Fruit fly (Drosophila melanogaster) whole organism, embryonic: ENCODE results near the gene mRpL24.

Source experiments
- CG10267 ChIP-seq: fragments of 200-800 bp; sonication (Bioruptor generic); optimal IDR thresholded peaks from 2 replicates; lab custom pipeline; 2018; ENCODE audit warnings: missing biosample characterization, mild to moderate bottlenecking, missing genetic modification characterization, moderate library complexity
- CG11093 ChIP-seq: fragments of 200-800 bp; sonication (Bioruptor generic); IDR thresholded peaks from 3 replicates; pipeline ENCODE4 v1.3.6; 2022; ENCODE audit warnings: missing biosample characterization, missing genetic modification characterization
- CG11504 ChIP-seq: fragments of 200-800 bp; sonication (Bioruptor generic); optimal IDR thresholded peaks from 3 replicates; lab custom pipeline; 2019; ENCODE audit warnings: missing biosample characterization, mild to moderate bottlenecking, missing genetic modification characterization, moderate library complexity
- CG14710 ChIP-seq: fragments of 200-800 bp; sonication (Bioruptor generic); optimal IDR thresholded peaks from 3 replicates; lab custom pipeline; 2019; ENCODE audit warnings: missing biosample characterization, mild to moderate bottlenecking, missing genetic modification characterization, moderate library complexity
- CG17568 ChIP-seq: fragments of 200-800 bp; sonication (Bioruptor generic); optimal IDR thresholded peaks from 2 replicates; lab custom pipeline; 2018; ENCODE audit warnings: missing biosample characterization, mild to moderate bottlenecking, missing genetic modification characterization, moderate library complexity
- CG17802 ChIP-seq: fragments of 200-800 bp; sonication (Bioruptor generic); optimal IDR thresholded peaks from 2 replicates; lab custom pipeline; 2018; ENCODE audit warnings: missing biosample characterization, mild to moderate bottlenecking, missing genetic modification characterization, moderate library complexity
- CG18619 ChIP-seq: fragments of 200-800 bp; sonication (Bioruptor generic); optimal IDR thresholded peaks from 3 replicates; lab custom pipeline; 2017; ENCODE audit warnings: missing biosample characterization, mild to moderate bottlenecking, missing genetic modification characterization
- CG2202 ChIP-seq: fragments of 200-800 bp; sonication (Bioruptor generic); optimal IDR thresholded peaks from 2 replicates; lab custom pipeline; 2018; ENCODE audit warnings: missing biosample characterization, mild to moderate bottlenecking, missing genetic modification characterization
- CG30431 ChIP-seq: fragments of 200-800 bp; sonication (Bioruptor generic); optimal IDR thresholded peaks from 2 replicates; lab custom pipeline; 2017; ENCODE audit warnings: missing biosample characterization, missing genetic modification characterization
- CG31441 ChIP-seq: fragments of 200-800 bp; sonication (Bioruptor generic); IDR thresholded peaks from 2 replicates; pipeline ENCODE4 v1.3.6; 2022; ENCODE audit warnings: missing biosample characterization, missing genetic modification characterization
- CG4730 ChIP-seq: fragments of 200-800 bp; sonication (Bioruptor generic); IDR thresholded peaks from 2 replicates; pipeline ENCODE4 v1.3.6; 2022; ENCODE audit warnings: missing biosample characterization, missing genetic modification characterization
- CG6765 ChIP-seq: fragments of 200-800 bp; sonication (Bioruptor generic); optimal IDR thresholded peaks from 3 replicates; lab custom pipeline; 2017; ENCODE audit warnings: missing biosample characterization, mild to moderate bottlenecking, missing genetic modification characterization
- CG8281 ChIP-seq: fragments of 200-800 bp; sonication (Bioruptor generic); optimal IDR thresholded peaks from 2 replicates; lab custom pipeline; 2018; ENCODE audit warnings: missing biosample characterization, mild to moderate bottlenecking, missing genetic modification characterization, moderate library complexity
- CG8944 ChIP-seq: fragments of 200-800 bp; sonication (Bioruptor generic); optimal IDR thresholded peaks from 3 replicates; lab custom pipeline; 2016; ENCODE audit warnings: missing biosample characterization, missing genetic modification characterization
- CG9797 ChIP-seq: fragments of 200-800 bp; sonication (Bioruptor generic); optimal IDR thresholded peaks from 3 replicates; lab custom pipeline; 2018; ENCODE audit warnings: missing biosample characterization, mild to moderate bottlenecking, missing genetic modification characterization
- CG9932 ChIP-seq: fragments of 200-800 bp; sonication (Bioruptor generic); IDR thresholded peaks from 2 replicates; pipeline ENCODE4 v1.3.6; 2022; ENCODE audit warnings: missing biosample characterization, missing genetic modification characterization
- Chrac-16 ChIP-seq: fragments of 200-800 bp; sonication (Bioruptor generic); optimal IDR thresholded peaks from 3 replicates; lab custom pipeline; 2016; ENCODE audit warnings: missing biosample characterization, missing genetic modification characterization
- Deaf1 ChIP-seq: fragments of 200-800 bp; optimal IDR thresholded peaks from 3 replicates; lab custom pipeline; 2019; ENCODE audit warnings: missing biosample characterization, mild to moderate bottlenecking, missing genetic modification characterization, moderate library complexity
- Ets65A ChIP-seq: fragments of 200-800 bp; sonication (Bioruptor generic); peaks from one replicate; lab custom pipeline; 2016; ENCODE audit warnings: missing biosample characterization, missing genetic modification characterization
- Gug ChIP-seq: fragments of 200-800 bp; sonication (Bioruptor generic); IDR thresholded peaks from 4 replicates; pipeline ENCODE4 v1.3.6; 2022; ENCODE audit warnings: missing biosample characterization, missing genetic modification characterization
- Hey ChIP-seq: fragments of 200-800 bp; sonication (Bioruptor generic); optimal IDR thresholded peaks from 3 replicates; lab custom pipeline; 2018; ENCODE audit warnings: missing biosample characterization, mild to moderate bottlenecking, missing genetic modification characterization
- Lhr ChIP-seq: fragments of 200-800 bp; sonication (Bioruptor generic); optimal IDR thresholded peaks from 3 replicates; lab custom pipeline; 2017; ENCODE audit warnings: mild to moderate bottlenecking, missing biosample characterization, missing genetic modification reagents, missing genetic modification characterization
- Lim3 ChIP-seq: fragments of 200-800 bp; sonication (Bioruptor generic); IDR thresholded peaks from 2 replicates; pipeline ENCODE4 v1.3.6; 2022; ENCODE audit warnings: missing biosample characterization, missing genetic modification characterization
- Lpt ChIP-seq: fragments of >200 bp; optimal IDR thresholded peaks from 2 replicates; lab custom pipeline; 2018; ENCODE audit warnings: missing biosample characterization, missing genetic modification characterization
- MBD-R2 ChIP-seq: fragments of 200-800 bp; sonication (Bioruptor generic); IDR thresholded peaks from 2 replicates; pipeline ENCODE4 v1.3.6; 2022; ENCODE audit warnings: missing biosample characterization, missing genetic modification characterization
- MESR4 ChIP-seq: fragments of 200-800 bp; sonication (Bioruptor generic); optimal IDR thresholded peaks from 2 replicates; lab custom pipeline; 2018; ENCODE audit warnings: missing biosample characterization, mild to moderate bottlenecking, missing genetic modification characterization, moderate library complexity
- Sry-β ChIP-seq: fragments of 200-800 bp; sonication (Bioruptor generic); optimal IDR thresholded peaks from 2 replicates; lab custom pipeline; 2018; ENCODE audit warnings: missing biosample characterization, mild to moderate bottlenecking, missing genetic modification characterization, moderate library complexity
- Vsx1 ChIP-seq: fragments of 200-800 bp; sonication (Bioruptor generic); optimal IDR thresholded peaks from 2 replicates; lab custom pipeline; 2017; ENCODE audit warnings: missing biosample characterization, mild to moderate bottlenecking, missing genetic modification characterization, missing genetic modification reagents
- Xbp1 ChIP-seq: fragments of 200-800 bp; sonication (Bioruptor generic); optimal IDR thresholded peaks from 3 replicates; lab custom pipeline; 2016; ENCODE audit warnings: missing biosample characterization, mild to moderate bottlenecking, missing genetic modification characterization
- YL-1 ChIP-seq: fragments of 200-800 bp; sonication (Bioruptor generic); optimal IDR thresholded peaks from 3 replicates; lab custom pipeline; 2017; ENCODE audit warnings: missing biosample characterization, mild to moderate bottlenecking, missing genetic modification characterization
- abd-A ChIP-seq: fragments of 200-800 bp; sonication (Bioruptor generic); optimal IDR thresholded peaks from 3 replicates; lab custom pipeline; 2019; ENCODE audit warnings: missing biosample characterization, mild to moderate bottlenecking, missing genetic modification characterization, moderate library complexity
- cad ChIP-seq: fragments of >200 bp; optimal IDR thresholded peaks from 2 replicates; lab custom pipeline; 2017; ENCODE audit warnings: missing biosample characterization, missing genetic modification characterization
- caup ChIP-seq: fragments of 200-800 bp; sonication (Bioruptor generic); optimal IDR thresholded peaks from 3 replicates; lab custom pipeline; 2017; ENCODE audit warnings: missing biosample characterization, mild to moderate bottlenecking, missing genetic modification characterization, moderate library complexity; ENCODE audit not compliant: severe bottlenecking
- crol ChIP-seq: fragments of 200-800 bp; sonication (Bioruptor generic); IDR thresholded peaks from 2 replicates; pipeline ENCODE4 v1.3.6; 2022; ENCODE audit warnings: missing biosample characterization, missing genetic modification characterization
- dan ChIP-seq: fragments of 200-800 bp; sonication (Bioruptor generic); IDR thresholded peaks from 2 replicates; pipeline ENCODE4 v1.3.6; 2022; ENCODE audit warnings: missing biosample characterization, missing genetic modification characterization
- dpn ChIP-seq, 2 experiments: fragments of 200-800 bp; sonication (Bioruptor generic); optimal IDR thresholded peaks; 3 replicates each; lab custom pipeline; 2016; ENCODE audit warnings: missing biosample characterization in 2 of 2, missing genetic modification characterization in 2 of 2
- eyg ChIP-seq: fragments of 200-800 bp; sonication (Bioruptor generic); optimal IDR thresholded peaks from 3 replicates; lab custom pipeline; 2016; ENCODE audit warnings: missing biosample characterization, missing genetic modification characterization
- grn ChIP-seq: fragments of 200-800 bp; sonication (Bioruptor generic); optimal IDR thresholded peaks from 3 replicates; lab custom pipeline; 2017; ENCODE audit warnings: missing biosample characterization, missing genetic modification characterization
- gsb-n ChIP-seq: fragments of 200-800 bp; sonication (Bioruptor generic); optimal IDR thresholded peaks from 3 replicates; lab custom pipeline; 2018; ENCODE audit warnings: missing biosample characterization, mild to moderate bottlenecking, missing genetic modification characterization
- hb ChIP-seq: fragments of 200-800 bp; sonication (Bioruptor generic); IDR thresholded peaks from 3 replicates; pipeline ENCODE4 v1.3.6; 2022; ENCODE audit warnings: missing biosample characterization, missing genetic modification characterization; ENCODE audit not compliant: partially characterized antibody
- nau ChIP-seq: fragments of 200-800 bp; sonication (Bioruptor generic); optimal IDR thresholded peaks from 3 replicates; lab custom pipeline; 2017; ENCODE audit warnings: missing biosample characterization, mild to moderate bottlenecking, missing genetic modification characterization, missing genetic modification reagents
- nerfin-1 ChIP-seq: fragments of 200-800 bp; sonication (Bioruptor generic); optimal IDR thresholded peaks from 3 replicates; lab custom pipeline; 2019; ENCODE audit warnings: missing biosample characterization, mild to moderate bottlenecking, missing genetic modification characterization, moderate library complexity
- pum ChIP-seq: fragments of 200-800 bp; sonication (Bioruptor generic); optimal IDR thresholded peaks from 2 replicates; lab custom pipeline; 2016; ENCODE audit warnings: missing biosample characterization, missing genetic modification characterization
- rib ChIP-seq: fragments of 200-800 bp; sonication (Bioruptor generic); IDR thresholded peaks from 2 replicates; pipeline ENCODE4 v1.3.6; 2022; ENCODE audit warnings: missing biosample characterization, missing genetic modification characterization
- scrt ChIP-seq: fragments of 200-800 bp; sonication (Bioruptor generic); optimal IDR thresholded peaks from 2 replicates; lab custom pipeline; 2018; ENCODE audit warnings: missing biosample characterization, mild to moderate bottlenecking, missing genetic modification characterization, moderate library complexity
- sd ChIP-seq: fragments of 200-800 bp; sonication (Bioruptor generic); optimal IDR thresholded peaks from 3 replicates; lab custom pipeline; 2018; ENCODE audit warnings: missing biosample characterization, mild to moderate bottlenecking, missing genetic modification characterization, moderate library complexity
- seq ChIP-seq: fragments of 200-800 bp; sonication (Bioruptor generic); IDR thresholded peaks from 2 replicates; pipeline ENCODE4 v1.3.6; 2022; ENCODE audit warnings: missing biosample characterization, missing genetic modification characterization
- stc ChIP-seq: fragments of 200-800 bp; sonication (Bioruptor generic); IDR thresholded peaks from 2 replicates; pipeline ENCODE4 v1.3.6; 2022; ENCODE audit warnings: missing biosample characterization, missing genetic modification characterization
- ttk ChIP-seq: fragments of 200-800 bp; sonication (Bioruptor generic); IDR thresholded peaks from 2 replicates; pipeline ENCODE4 v2.1.2; 2022; ENCODE audit warnings: missing biosample characterization, missing genetic modification characterization
- zf30C ChIP-seq: fragments of 200-800 bp; sonication (Bioruptor generic); optimal IDR thresholded peaks from 3 replicates; lab custom pipeline; 2018; ENCODE audit warnings: missing biosample characterization, mild to moderate bottlenecking, missing genetic modification characterization

mRpL24 gene

dm6 chr2L:4981278-4981966, 36.3 kb upstream of the mRpL24 start, which contains the start of the genes CG8892 and CG34126 (continued):
- TF ChIP-seq CG8944 (GFP tag; lab: Kevin White, UChicago) (peak; percentile 96), nerfin-1 (tag; lab: Kevin White, UChicago) (peak; percentile 97), CG4730 (GFP tag; lab: Robert Waterston, UW) (peak; percentile 95), CG17568 (no peak), Lpt (GFP tag; lab: Kevin White, UChicago) (no peak), Gug (peak; percentile 99), hb (GFP tag; lab: Robert Waterston, UW) (no peak), grn (GFP tag; lab: Kevin White, UChicago) (peak; percentile 86), dan (peak; percentile 93), rib (GFP tag; lab: Robert Waterston, UW) (peak; percentile 93), Hey (tag; lab: Kevin White, UChicago) (peak; percentile 87), CG11093 (GFP tag; lab: Robert Waterston, UW) (peak; percentile 96), CG10267 (tag; lab: Kevin White, UChicago) (peak; percentile 100), MESR4 (peak; percentile 66), cad (GFP tag; lab: Kevin White, UChicago) (no peak), CG18619 (GFP tag; lab: Kevin White, UChicago) (peak; percentile 98), sd (peak; percentile 90), pum (GFP tag; lab: Kevin White, UChicago) (peak; percentile 99), gsb-n (peak; percentile 93), CG8281 (peak; percentile 87), CG14710 (tag; lab: Kevin White, UChicago) (peak; percentile 98), CG9932 (GFP tag; lab: Robert Waterston, UW) (peak; percentile 99), CG2202 (tag; lab: Kevin White, UChicago) (peak; percentile 91), nau (GFP tag; lab: Kevin White, UChicago) (no peak), scrt (GFP tag; lab: Kevin White, UChicago) (peak; percentile 91), ttk (GFP tag; lab: Robert Waterston, UW) (peak; percentile 93), abd-A (tag; lab: Kevin White, UChicago) (peak; percentile 89), CG11504 (tag; lab: Kevin White, UChicago) (peak; percentile 95), zf30C (GFP tag; lab: Kevin White, UChicago) (peak; percentile 74), Xbp1 (GFP tag; lab: Kevin White, UChicago) (peak; percentile 99), CG9797 (GFP tag; lab: Kevin White, UChicago) (peak; percentile 65), Deaf1 (tag; lab: Kevin White, UChicago) (peak; percentile 81), Chrac-16 (GFP tag; lab: Kevin White, UChicago) (peak; percentile 99), seq (GFP tag; lab: Robert Waterston, UW) (peak; percentile 94), Lhr (GFP tag; lab: Kevin White, UChicago) (peak; percentile 89), Sry-β (GFP tag; lab: Kevin White, UChicago) (peak; percentile 81), CG6765 (GFP tag; lab: Kevin White, UChicago) (peak; percentile 91), CG31441 (peak; percentile 96), CG30431 (GFP tag; lab: Kevin White, UChicago) (peak; percentile 98), YL-1 (peak; percentile 92), Vsx1 (GFP tag; lab: Kevin White, UChicago) (peak; percentile 86), caup (peak; percentile 96), dpn (GFP tag; optimal IDR thresholded peaks at IDR 0.05; lab: Kevin White, UChicago) (peak; percentile 98), eyg (peak; percentile 92), stc (GFP tag; lab: Robert Waterston, UW) (peak; percentile 88), Ets65A (peak; percentile 100), crol (GFP tag; lab: Robert Waterston, UW) (no peak), CG17802 (peak; percentile 90), Lim3 (GFP tag; lab: Robert Waterston, UW) (peak; percentile 83), MBD-R2 (GFP tag; lab: Robert Waterston, UW) (peak; percentile 97)
